Worm (Caenorhabditis elegans): ENCODE data around the gene E04F6.4.

Gene E04F6.4

ce11 chrII:7183493-7184272 lies 5.5 kb upstream of the E04F6.4 start, which contains the start of gene pdl-1 (continued):
- TF ChIP-seq fos-1 (tag; optimal IDR thresholded peaks at IDR 0.05) (no peak), lin-39 (tag; optimal IDR thresholded peaks at IDR 0.05) (peak; percentile 68), eor-1 (tag; optimal IDR thresholded peaks at IDR 0.05) (no peak), pha-4 (tag; optimal IDR thresholded peaks at IDR 0.05) (peak; percentile 87)

DNA sequence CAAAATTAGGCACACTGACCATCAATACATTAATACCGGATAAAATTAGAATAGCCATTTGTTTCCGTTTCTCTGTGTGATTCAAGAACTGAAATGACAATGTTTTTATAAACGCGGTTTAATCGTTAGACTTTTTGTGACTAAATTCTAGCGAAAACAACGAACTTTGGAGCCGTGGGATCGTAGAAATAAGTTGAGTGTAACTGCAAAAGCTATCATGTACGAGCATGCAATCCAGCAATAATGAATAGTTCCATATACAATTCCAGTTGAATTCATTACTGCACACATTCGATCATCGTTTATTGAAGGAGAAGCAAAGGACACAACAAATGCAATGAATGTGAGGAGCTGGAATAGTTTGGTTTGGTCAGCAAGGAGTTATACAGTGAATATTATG lies 3.1 kb upstream of the E04F6.4 start:
- TF ChIP-seq nhr-25 (tag; optimal IDR thresholded peaks at IDR 0.05) = no peak
- no peak for TF ChIP-seq pqm-1 (tag; optimal IDR thresholded peaks at IDR 0.05)
- TF ChIP-seq unc-62 (GFP tag; optimal IDR thresholded peaks at IDR 0.05) = no peak
- TF ChIP-seq unc-39 (tag; optimal IDR thresholded peaks at IDR 0.05) = no peak
- no peak for TF ChIP-seq nhr-11 (tag; optimal IDR thresholded peaks at IDR 0.05)
- TF ChIP-seq lsy-12 (tag; optimal IDR thresholded peaks at IDR 0.05) = no peak
- TF ChIP-seq ama-1 (optimal IDR thresholded peaks at IDR 0.05) = no peak
- no peak for TF ChIP-seq jun-1 (tag; optimal IDR thresholded peaks at IDR 0.05)
- TF ChIP-seq tbx-2 (tag; optimal IDR thresholded peaks at IDR 0.05) = no peak

DNA sequence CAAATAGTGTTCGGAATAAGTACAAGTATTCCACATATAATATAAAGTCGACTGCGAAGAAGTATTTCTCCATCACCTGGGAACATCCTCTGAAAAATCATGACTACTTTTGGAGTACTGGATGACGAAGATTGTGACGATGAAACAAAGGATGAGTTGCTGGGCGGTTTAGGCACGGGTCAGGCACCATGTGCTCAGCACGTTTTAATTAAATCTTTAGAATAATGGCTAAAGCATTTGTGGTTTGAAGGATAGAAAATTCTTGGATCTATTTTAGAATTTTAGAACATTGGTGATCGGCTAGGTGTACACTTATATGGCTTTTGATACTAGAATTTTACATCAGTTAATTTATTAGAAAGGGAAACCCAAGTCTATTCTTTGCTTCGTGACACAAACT lies 2.1 kb upstream of the E04F6.4 start, which contains the start of gene C27H5.6:
TSS of gene C27H5.6 (minus strand) at position 101 of the 400 bp plus-strand sequence.
- TF ChIP-seq nhr-28 (tag; optimal IDR thresholded peaks at IDR 0.05) = no peak
- no peak for TF ChIP-seq fos-1 (tag; optimal IDR thresholded peaks at IDR 0.05)
- no peak for TF ChIP-seq nfya-1 (tag; optimal IDR thresholded peaks at IDR 0.05; ENCODE audit: insufficient read depth)
- no peak for TF ChIP-seq nhr-237 (tag; optimal IDR thresholded peaks at IDR 0.05)
- no peak for TF ChIP-seq nhr-76 (tag; optimal IDR thresholded peaks at IDR 0.05)

DNA sequence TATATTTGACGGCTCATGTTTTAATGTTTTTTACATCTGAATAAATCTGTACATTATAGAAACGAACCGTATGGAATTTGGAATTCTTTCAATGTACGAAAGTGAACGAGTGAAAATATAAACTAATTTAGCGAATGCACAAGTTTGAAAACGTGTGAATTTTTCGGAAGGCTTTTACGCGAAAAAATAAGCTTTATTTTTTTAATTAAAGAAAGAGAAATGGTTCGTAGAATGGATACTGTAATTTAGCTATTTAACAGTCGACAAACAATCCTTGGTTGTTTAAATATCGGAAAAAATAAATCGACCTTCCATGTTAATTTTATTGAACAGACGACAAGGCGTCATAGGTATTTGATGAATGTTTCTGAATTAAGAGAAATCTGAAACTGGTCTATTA lies 6.3 kb downstream of the E04F6.4 start, which contains the start of gene acdh-12:
TSS of gene acdh-12 (minus strand) at position 101 of the 400 bp plus-strand sequence.
- TF ChIP-seq ceh-16 (tag; optimal IDR thresholded peaks at IDR 0.05) = no peak
- TF ChIP-seq nhr-237 (tag; optimal IDR thresholded peaks at IDR 0.05) = no peak
- no peak for TF ChIP-seq ZK546.5 (tag; optimal IDR thresholded peaks at IDR 0.05)
- no peak for TF ChIP-seq nhr-67 (tag; optimal IDR thresholded peaks at IDR 0.05)
- TF ChIP-seq nhr-28 (tag; optimal IDR thresholded peaks at IDR 0.05) = no peak
- no peak for TF ChIP-seq skn-1 (tag; optimal IDR thresholded peaks at IDR 0.05)
- TF ChIP-seq fos-1 (tag; optimal IDR thresholded peaks at IDR 0.05) = no peak
- no peak for TF ChIP-seq hmg-11 (tag; optimal IDR thresholded peaks at IDR 0.05)
- TF ChIP-seq fkh-10 (GFP tag; optimal IDR thresholded peaks at IDR 0.05) = no peak
- no peak for TF ChIP-seq aly-2 (tag; optimal IDR thresholded peaks at IDR 0.05)
- no peak for TF ChIP-seq mml-1 (tag; optimal IDR thresholded peaks at IDR 0.05)
- no peak for TF ChIP-seq snpc-4 (tag; optimal IDR thresholded peaks at IDR 0.05)
- no peak for TF ChIP-seq nhr-43 (tag; optimal IDR thresholded peaks at IDR 0.05; ENCODE audit: poor library complexity, severe bottlenecking)
- TF ChIP-seq lin-39 (tag; optimal IDR thresholded peaks at IDR 0.05) = no peak
- no peak for TF ChIP-seq zag-1 (tag; optimal IDR thresholded peaks at IDR 0.05)
- TF ChIP-seq R02D3.7 (tag; optimal IDR thresholded peaks at IDR 0.05) = no peak
- no peak for TF ChIP-seq pqm-1 (tag; optimal IDR thresholded peaks at IDR 0.05)
- no peak for TF ChIP-seq nhr-25 (tag; optimal IDR thresholded peaks at IDR 0.05)
- no peak for TF ChIP-seq lsy-12 (tag; optimal IDR thresholded peaks at IDR 0.05)
- TF ChIP-seq unc-39 (tag; optimal IDR thresholded peaks at IDR 0.05) = no peak

DNA sequence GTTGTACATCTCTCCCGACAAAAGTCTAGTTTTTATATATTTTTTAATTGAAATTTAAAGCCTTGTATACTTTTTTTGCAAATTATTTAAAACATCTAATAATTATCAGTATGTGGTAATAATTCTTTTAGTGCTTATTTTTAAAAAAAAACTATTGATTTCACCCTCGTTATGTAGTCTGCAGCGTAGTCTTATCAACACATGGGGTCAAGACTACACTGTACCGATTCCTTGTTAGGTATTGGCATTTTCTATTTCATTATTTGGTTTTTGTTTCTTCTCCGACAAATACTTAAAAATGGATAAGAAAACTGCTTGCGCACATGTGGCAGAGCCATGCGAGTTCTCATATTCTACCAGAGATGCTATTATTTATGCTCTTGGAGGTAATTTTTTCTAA lies 6.8 kb downstream of the E04F6.4 start, which contains the start of gene maoc-1:
TSS of gene maoc-1 (plus strand) at position 237 of the 400 bp plus-strand sequence.
- TF ChIP-seq elt-3 (tag; optimal IDR thresholded peaks at IDR 0.05) (no peak), elt-2 (tag; optimal IDR thresholded peaks at IDR 0.05) (peak; percentile 69), pha-4 (tag; optimal IDR thresholded peaks at IDR 0.05) (peak; percentile 41), pqm-1 (tag; optimal IDR thresholded peaks at IDR 0.05) (peak; percentile 74)

DNA sequence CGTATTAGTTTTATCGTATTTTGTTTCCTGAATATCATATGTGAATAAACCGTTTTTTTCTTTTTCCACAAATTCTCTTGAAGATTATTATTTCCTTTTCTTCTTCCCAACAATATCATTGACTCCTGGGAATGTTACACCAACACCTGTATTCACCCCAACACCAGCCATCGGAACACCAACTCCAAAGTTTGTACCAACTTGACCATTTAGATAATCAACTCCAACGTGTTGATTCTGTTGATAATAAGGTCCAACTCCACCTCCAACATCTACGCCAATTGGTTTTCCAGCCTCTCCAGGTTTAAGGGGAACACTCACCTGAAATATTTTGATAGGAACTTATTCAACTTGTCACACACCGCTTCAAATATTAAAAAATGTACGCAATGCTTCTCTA lies 8.2 kb downstream of the E04F6.4 start:
- no peak for TF ChIP-seq ceh-9 (tag; optimal IDR thresholded peaks at IDR 0.05)
- TF ChIP-seq pqm-1 (tag; optimal IDR thresholded peaks at IDR 0.05) = peak; percentile 8
- peak; percentile 8 for TF ChIP-seq elt-2 (tag; optimal IDR thresholded peaks at IDR 0.05)

Data from whole organism, L3 larva.